Fruit fly (Drosophila melanogaster): Measurements from ENCODE around the gene CadN2.
A peak's percentile ranks its signal among the peaks of the same experiment; 100 is the strongest.

The CadN2 gene

DNA sequence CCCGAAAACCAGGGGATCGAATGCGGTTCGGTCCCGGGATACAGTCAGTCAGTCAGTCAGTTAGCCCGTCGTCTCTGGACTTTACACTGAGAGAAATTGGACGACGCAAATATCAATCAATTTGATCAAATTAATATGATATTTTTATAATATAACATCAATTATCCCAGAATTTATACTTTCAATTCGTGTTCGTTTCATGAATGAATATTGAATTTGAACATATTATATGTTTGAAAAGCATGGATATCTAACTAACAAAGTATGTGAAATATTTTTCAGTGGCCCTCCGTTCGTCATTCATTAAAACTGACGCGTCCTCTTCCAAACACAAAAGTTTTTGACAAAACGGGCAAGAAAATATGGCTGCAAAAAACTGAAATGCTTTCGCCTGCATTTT lies 93.1 kb downstream of the CadN2 start:
- TF ChIP-seq Meics (GFP tag; optimal IDR thresholded peaks at IDR 0.05), result no peak
- no peak for TF ChIP-seq Lim3 (GFP tag; IDR thresholded peaks at IDR 0.05)
- no peak for TF ChIP-seq hth (optimal IDR thresholded peaks at IDR 0.05)
- no peak for TF ChIP-seq sna (GFP tag; IDR thresholded peaks at IDR 0.05; ENCODE audit: partially characterized antibody)
- TF ChIP-seq CG30020 (tag; optimal IDR thresholded peaks at IDR 0.05), result no peak
- peak in 1 of 3 experiments; percentile 44 for TF ChIP-seq lola (GFP tag; optimal IDR thresholded peaks at IDR 0.05)
- TF ChIP-seq lbe (GFP tag; optimal IDR thresholded peaks at IDR 0.05), result peak; percentile 20
- no peak for TF ChIP-seq CG1647 (GFP tag; optimal IDR thresholded peaks at IDR 0.05)
- peak in 1 of 2 experiments; percentile 3 for TF ChIP-seq dpn (GFP tag; optimal IDR thresholded peaks at IDR 0.05)
- TF ChIP-seq Oli (tag; optimal IDR thresholded peaks at IDR 0.05), result peak; percentile 27
- no peak for TF ChIP-seq luna (GFP tag; optimal IDR thresholded peaks at IDR 0.05)
- TF ChIP-seq dmrt11E (tag; optimal IDR thresholded peaks at IDR 0.05), result peak; percentile 42
- no peak for TF ChIP-seq jigr1 (GFP tag; IDR thresholded peaks at IDR 0.05)
- TF ChIP-seq CG6791 (GFP tag; IDR thresholded peaks at IDR 0.05; ENCODE audit: partially characterized antibody), result no peak
- no peak for TF ChIP-seq Atf6 (GFP tag; IDR thresholded peaks at IDR 0.05)
- TF ChIP-seq CG17359 (tag; optimal IDR thresholded peaks at IDR 0.05), result peak; percentile 3
- no peak for TF ChIP-seq CG12155 (GFP tag; optimal IDR thresholded peaks at IDR 0.05)
- TF ChIP-seq slou (GFP tag; optimal IDR thresholded peaks at IDR 0.05), result no peak
- no peak for TF ChIP-seq zf30C (GFP tag; optimal IDR thresholded peaks at IDR 0.05)
- TF ChIP-seq HmgD (GFP tag; optimal IDR thresholded peaks at IDR 0.05), result no peak
- TF ChIP-seq stc (GFP tag; IDR thresholded peaks at IDR 0.05), result no peak
- no peak for TF ChIP-seq scrt (GFP tag; optimal IDR thresholded peaks at IDR 0.05)
- TF ChIP-seq CG9215 (GFP tag; IDR thresholded peaks at IDR 0.05), result no peak
- no peak for TF ChIP-seq Dbx (GFP tag; IDR thresholded peaks at IDR 0.05)
- TF ChIP-seq nmo (GFP tag; optimal IDR thresholded peaks at IDR 0.05), result peak; percentile 21
- TF ChIP-seq exex (tag; optimal IDR thresholded peaks at IDR 0.05), result no peak
- no peak for TF ChIP-seq Pdp1 (GFP tag; optimal IDR thresholded peaks at IDR 0.05)
- TF ChIP-seq Sox100B (GFP tag; optimal IDR thresholded peaks at IDR 0.05), result no peak
- TF ChIP-seq Oaz (GFP tag; IDR thresholded peaks at IDR 0.05), result no peak
- no peak for TF ChIP-seq CG14441 (GFP tag; IDR thresholded peaks at IDR 0.05)
- TF ChIP-seq pros (GFP tag; optimal IDR thresholded peaks at IDR 0.05), result no peak
- no peak for TF ChIP-seq MTF-1 (GFP tag; optimal IDR thresholded peaks at IDR 0.05; ENCODE audit: borderline replicate concordance)
- no peak for TF ChIP-seq CG6654 (GFP tag; optimal IDR thresholded peaks at IDR 0.05)
- TF ChIP-seq Hmr (GFP tag; optimal IDR thresholded peaks at IDR 0.05), result peak; percentile 3
- TF ChIP-seq Taf1 (GFP tag; IDR thresholded peaks at IDR 0.05), result no peak
- no peak for TF ChIP-seq CG3847 (GFP tag; IDR thresholded peaks at IDR 0.05)
- TF ChIP-seq sob (GFP tag; IDR thresholded peaks at IDR 0.05), result no peak
- TF ChIP-seq Xbp1 (GFP tag; optimal IDR thresholded peaks at IDR 0.05), result no peak
- peak; percentile 35 for TF ChIP-seq grau (tag; optimal IDR thresholded peaks at IDR 0.05)
- no peak for TF ChIP-seq corto (GFP tag; optimal IDR thresholded peaks at IDR 0.05)
- no peak for TF ChIP-seq Med (GFP tag)
- TF ChIP-seq Nf-YC (tag; optimal IDR thresholded peaks at IDR 0.05), result no peak
- no peak for TF ChIP-seq Dll (GFP tag; IDR thresholded peaks at IDR 0.05; ENCODE audit: partially characterized antibody)
- TF ChIP-seq az2 (GFP tag; optimal IDR thresholded peaks at IDR 0.05), result peak; percentile 28
- TF ChIP-seq CG17385 (GFP tag; optimal IDR thresholded peaks at IDR 0.05), result peak; percentile 2
- no peak for TF ChIP-seq CG10431 (GFP tag; optimal IDR thresholded peaks at IDR 0.05)
- TF ChIP-seq CG9932 (GFP tag; IDR thresholded peaks at IDR 0.05), result no peak
- peak; percentile 40 for TF ChIP-seq CG7556 (GFP tag; optimal IDR thresholded peaks at IDR 0.05)
- TF ChIP-seq CG17361 (GFP tag; IDR thresholded peaks at IDR 0.05), result 0 out of 3 replicates have a peak, but pooled peaks have one; percentile 26
- no peak for TF ChIP-seq chif (GFP tag; optimal IDR thresholded peaks at IDR 0.05)
- no peak for TF ChIP-seq CG14667 (GFP tag; IDR thresholded peaks at IDR 0.05)

Measured in whole organism, embryonic.